Worm (Caenorhabditis elegans) whole organism, midembryonic: ENCODE results near the gene M02F4.2.

Experiments
- T22C8.4 ChIP-seq: fragments of 200-800 bp; sonication (Bioruptor generic); IDR thresholded peaks from 2 replicates; pipeline ENCODE4 v1.3.6; 2022; ENCODE audit warnings: missing genetic modification characterization, missing compliant biosample characterization
- cog-1 ChIP-seq: sonication (generic microtip); optimal IDR thresholded peaks from 2 replicates; lab custom pipeline; 2016; ENCODE audit warnings: missing genetic modification characterization, missing compliant biosample characterization
- flt-1 ChIP-seq: fragments of 200-800 bp; sonication (Bioruptor generic); IDR thresholded peaks from 2 replicates; pipeline ENCODE4 v1.3.6; 2022; ENCODE audit warnings: missing genetic modification characterization, missing compliant biosample characterization
- klf-2 ChIP-seq: fragments of 200-800 bp; sonication (Bioruptor generic); conservative IDR thresholded peaks from 2 replicates; pipeline ENCODE4 v1.3.6; 2022; ENCODE audit warnings: missing genetic modification reagents, missing genetic modification characterization, missing compliant biosample characterization
- ref-1 ChIP-seq: fragments of 200-800 bp; sonication (Bioruptor generic); conservative IDR thresholded peaks from 2 replicates; pipeline ENCODE4 v1.3.6; 2022; ENCODE audit warnings: missing genetic modification reagents, missing genetic modification characterization, missing compliant biosample characterization
- tab-1 ChIP-seq: fragments of 200-800 bp; sonication (Bioruptor generic); IDR thresholded peaks from 2 replicates; pipeline ENCODE4 v1.3.6; 2022; ENCODE audit warnings: missing genetic modification characterization, missing compliant biosample characterization
- ztf-23 ChIP-seq: fragments of 200-800 bp; sonication (Bioruptor generic); IDR thresholded peaks from 2 replicates; pipeline ENCODE4 v1.3.6; 2022; ENCODE audit warnings: missing genetic modification reagents, missing genetic modification characterization, missing compliant biosample characterization

DNA sequence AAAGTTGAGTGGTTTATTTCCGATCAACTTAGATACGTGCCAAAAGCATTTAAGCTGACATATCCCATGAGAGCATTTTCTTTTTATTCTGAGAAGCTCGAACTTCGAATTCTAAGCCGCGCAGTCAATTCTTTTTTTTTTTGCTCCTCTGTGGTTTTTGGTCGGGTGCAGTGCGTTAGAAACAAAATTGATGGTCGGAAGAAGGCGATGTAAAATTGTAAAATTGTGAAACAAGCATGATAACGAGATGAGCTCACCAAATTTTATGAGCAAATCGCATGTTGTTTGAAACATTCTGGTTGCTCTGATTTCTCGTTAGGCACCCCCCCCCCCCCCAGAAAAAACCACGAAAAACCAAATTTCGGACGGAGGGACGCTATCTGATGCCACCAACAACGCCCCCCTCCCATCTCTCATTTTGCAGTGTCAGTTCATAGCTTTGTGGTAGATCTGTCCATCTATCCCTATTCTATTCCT is 9.4 kb downstream of the M02F4.2 start, which contains the start of gene aqp-7:
- TF ChIP-seq T22C8.4 (GFP tag; lab: Robert Waterston, UW), result no peak
- TF ChIP-seq tab-1 (GFP tag; lab: Robert Waterston, UW), result no peak
- TF ChIP-seq cog-1, result no peak
- no peak for TF ChIP-seq ref-1 (GFP tag; lab: Robert Waterston, UW)
- TF ChIP-seq flt-1 (GFP tag; lab: Robert Waterston, UW), result no peak
- no peak for TF ChIP-seq ztf-23
- TF ChIP-seq klf-2, result no peak
